Worm (Caenorhabditis elegans) whole organism, L3 larva: ENCODE data around the gene sas-6.

Experiments used
- R02D3.7 ChIP-seq: fragments of 150-350 bp; optimal IDR thresholded peaks from 2 replicates; lab custom pipeline; 2014; ENCODE audit warnings: missing biosample characterization, missing genetic modification characterization
- ZK546.5 ChIP-seq: sonication (generic microtip); optimal IDR thresholded peaks from 2 replicates; lab custom pipeline; 2017; ENCODE audit warnings: missing biosample characterization, missing genetic modification characterization
- aly-2 ChIP-seq: fragments of 150-350 bp; optimal IDR thresholded peaks from 2 replicates; lab custom pipeline; 2014; ENCODE audit warnings: missing biosample characterization, missing genetic modification characterization
- ama-1 ChIP-seq: fragments of 150-350 bp; optimal IDR thresholded peaks from 2 replicates; lab custom pipeline; 2018
- ceh-16 ChIP-seq: sonication (generic microtip); optimal IDR thresholded peaks from 2 replicates; lab custom pipeline; 2017; ENCODE audit warnings: missing biosample characterization, missing genetic modification characterization
- ceh-28 ChIP-seq: fragments of 150-350 bp; optimal IDR thresholded peaks from 2 replicates; lab custom pipeline; 2014; ENCODE audit warnings: missing biosample characterization, missing genetic modification reagents, missing genetic modification characterization
- ceh-82 ChIP-seq: fragments of 150-350 bp; optimal IDR thresholded peaks from 2 replicates; lab custom pipeline; 2014; ENCODE audit warnings: missing biosample characterization, missing genetic modification characterization
- ceh-9 ChIP-seq: sonication (generic microtip); optimal IDR thresholded peaks from 2 replicates; lab custom pipeline; 2018; ENCODE audit warnings: missing biosample characterization, missing genetic modification characterization
- daf-12 ChIP-seq: fragments of 150-350 bp; optimal IDR thresholded peaks from 2 replicates; lab custom pipeline; 2014; ENCODE audit warnings: missing biosample characterization, missing genetic modification reagents, missing genetic modification characterization
- egl-27 ChIP-seq: sonication (generic microtip); optimal IDR thresholded peaks from 4 replicates; lab custom pipeline; 2017; ENCODE audit warnings: missing biosample characterization, missing genetic modification reagents, missing genetic modification characterization
- egl-5 ChIP-seq: fragments of 150-350 bp; optimal IDR thresholded peaks from 2 replicates; lab custom pipeline; 2017; ENCODE audit warnings: missing biosample characterization, missing genetic modification reagents, missing genetic modification characterization, inconsistent platforms
- elt-1 ChIP-seq: fragments of 150-350 bp; optimal IDR thresholded peaks from 2 replicates; lab custom pipeline; 2014; ENCODE audit warnings: missing biosample characterization, missing genetic modification characterization
- elt-2 ChIP-seq: sonication (generic microtip); optimal IDR thresholded peaks from 2 replicates; lab custom pipeline; 2016; ENCODE audit warnings: missing genetic modification reagents, mild to moderate bottlenecking, missing genetic modification characterization, missing compliant biosample characterization
- elt-3 ChIP-seq, 3 experiments: fragments of 150-350 bp in 1 of 3; sonication (generic microtip) in 2 of 3; optimal IDR thresholded peaks; 2 replicates in 2 of 3; 4 replicates in 1 of 3; lab custom pipeline; 2014 to 2017; ENCODE audit warnings: missing biosample characterization in 3 of 3, missing genetic modification characterization in 3 of 3
- eor-1 ChIP-seq, 2 experiments: fragments of 150-350 bp; optimal IDR thresholded peaks; 2 replicates each; lab custom pipeline; 2014 to 2018; ENCODE audit warnings: missing biosample characterization in 2 of 2, missing genetic modification characterization in 2 of 2
- fkh-10 ChIP-seq: sonication (generic microtip); optimal IDR thresholded peaks from 2 replicates; lab custom pipeline; 2017; ENCODE audit warnings: missing biosample characterization, missing genetic modification reagents, missing genetic modification characterization
- fos-1 ChIP-seq: fragments of 150-350 bp; optimal IDR thresholded peaks from 2 replicates; lab custom pipeline; 2014; ENCODE audit warnings: missing biosample characterization, missing genetic modification characterization
- hmg-11 ChIP-seq: sonication (generic microtip); optimal IDR thresholded peaks from 2 replicates; lab custom pipeline; 2016; ENCODE audit warnings: missing genetic modification characterization, missing compliant biosample characterization
- jun-1 ChIP-seq: fragments of 150-350 bp; optimal IDR thresholded peaks from 2 replicates; lab custom pipeline; 2014; ENCODE audit warnings: missing biosample characterization, missing genetic modification reagents, missing genetic modification characterization
- lin-15B ChIP-seq: fragments of 150-350 bp; optimal IDR thresholded peaks from 2 replicates; lab custom pipeline; 2014; ENCODE audit warnings: missing biosample characterization, missing genetic modification characterization
- lin-39 ChIP-seq: fragments of 150-350 bp; optimal IDR thresholded peaks from 2 replicates; lab custom pipeline; 2018; ENCODE audit warnings: missing biosample characterization, missing genetic modification reagents, missing genetic modification characterization
- lsy-12 ChIP-seq: sonication (generic microtip); optimal IDR thresholded peaks from 2 replicates; lab custom pipeline; 2016; ENCODE audit warnings: mild to moderate bottlenecking, missing genetic modification characterization, missing compliant biosample characterization
- mdl-1 ChIP-seq: fragments of 150-350 bp; optimal IDR thresholded peaks from 2 replicates; lab custom pipeline; 2014; ENCODE audit warnings: missing biosample characterization, missing genetic modification characterization
- mml-1 ChIP-seq: fragments of 150-350 bp; sonication (generic microtip); optimal IDR thresholded peaks from 3 replicates; lab custom pipeline; 2014; ENCODE audit warnings: missing biosample characterization, missing genetic modification characterization
- nfya-1 ChIP-seq: sonication (generic microtip); optimal IDR thresholded peaks from 2 replicates; lab custom pipeline; 2017; ENCODE audit warnings: missing genetic modification characterization, mild to moderate bottlenecking, missing compliant biosample characterization, antibody characterized with exemption, moderate library complexity; ENCODE audit not compliant: insufficient read depth
- nhr-11 ChIP-seq: fragments of 150-350 bp; optimal IDR thresholded peaks from 2 replicates; lab custom pipeline; 2014; ENCODE audit warnings: missing biosample characterization, missing genetic modification characterization
- nhr-12 ChIP-seq: fragments of 150-350 bp; optimal IDR thresholded peaks from 2 replicates; lab custom pipeline; 2014; ENCODE audit warnings: missing biosample characterization, missing genetic modification characterization
- nhr-23 ChIP-seq: fragments of 150-350 bp; optimal IDR thresholded peaks from 2 replicates; lab custom pipeline; 2014; ENCODE audit warnings: missing biosample characterization, missing genetic modification reagents, missing genetic modification characterization
- nhr-237 ChIP-seq: fragments of 150-350 bp; optimal IDR thresholded peaks from 2 replicates; lab custom pipeline; 2014; ENCODE audit warnings: missing biosample characterization, missing genetic modification characterization
- nhr-25 ChIP-seq: sonication (generic microtip); optimal IDR thresholded peaks from 2 replicates; lab custom pipeline; 2017; ENCODE audit warnings: missing biosample characterization, missing genetic modification characterization
- nhr-67 ChIP-seq: fragments of 150-350 bp; optimal IDR thresholded peaks from 2 replicates; lab custom pipeline; 2014; ENCODE audit warnings: missing biosample characterization, missing genetic modification characterization
- nhr-76 ChIP-seq: fragments of 150-350 bp; sonication (generic microtip); optimal IDR thresholded peaks from 5 replicates; lab custom pipeline; 2014; ENCODE audit warnings: missing biosample characterization, missing genetic modification characterization
- nhr-77 ChIP-seq: fragments of 150-350 bp; optimal IDR thresholded peaks from 2 replicates; lab custom pipeline; 2014; ENCODE audit warnings: missing biosample characterization, missing genetic modification characterization
- pha-4 ChIP-seq: fragments of 150-350 bp; optimal IDR thresholded peaks from 2 replicates; lab custom pipeline; 2014; ENCODE audit warnings: missing biosample characterization, missing genetic modification reagents, missing genetic modification characterization
- pqm-1 ChIP-seq: fragments of 150-350 bp; optimal IDR thresholded peaks from 2 replicates; lab custom pipeline; 2017; ENCODE audit warnings: missing biosample characterization, missing genetic modification characterization, inconsistent platforms
- sea-2 ChIP-seq: fragments of 150-350 bp; sonication (generic microtip); optimal IDR thresholded peaks from 4 replicates; lab custom pipeline; 2014; ENCODE audit warnings: missing biosample characterization, missing genetic modification reagents, missing genetic modification characterization
- skn-1 ChIP-seq: fragments of 150-350 bp; optimal IDR thresholded peaks from 2 replicates; lab custom pipeline; 2014; ENCODE audit warnings: missing biosample characterization, missing genetic modification characterization
- snpc-4 ChIP-seq: fragments of 150-350 bp; optimal IDR thresholded peaks from 2 replicates; lab custom pipeline; 2014; ENCODE audit warnings: missing biosample characterization, missing genetic modification characterization
- tbx-2 ChIP-seq: sonication (generic microtip); optimal IDR thresholded peaks from 2 replicates; lab custom pipeline; 2016; ENCODE audit warnings: mild to moderate bottlenecking, missing genetic modification characterization, missing compliant biosample characterization
- unc-39 ChIP-seq: sonication (generic microtip); optimal IDR thresholded peaks from 4 replicates; lab custom pipeline; 2017; ENCODE audit warnings: missing biosample characterization, missing genetic modification characterization
- unc-62 ChIP-seq: fragments of 150-350 bp; sonication (generic microtip); optimal IDR thresholded peaks from 4 replicates; lab custom pipeline; 2014; ENCODE audit warnings: missing biosample characterization, missing genetic modification reagents, missing genetic modification characterization
- ztf-11 ChIP-seq: fragments of 150-350 bp; optimal IDR thresholded peaks from 2 replicates; lab custom pipeline; 2014; ENCODE audit warnings: missing biosample characterization, missing genetic modification characterization
- ztf-4 ChIP-seq: fragments of 150-350 bp; optimal IDR thresholded peaks from 2 replicates; lab custom pipeline; 2014; ENCODE audit warnings: missing biosample characterization, missing genetic modification characterization

sas-6 gene

ce11 chrIV:13827586-13827985, 39.1 kb upstream of the sas-6 start, which contains the start of gene rga-5:
Gene rga-5 (plus strand): TSS chrIV:13827886.
- TF ChIP-seq egl-5 (no peak), pqm-1 (tag; lab: Kevin White, UChicago) (no peak), lin-15B (no peak), daf-12 (tag; lab: Kevin White, UChicago) (no peak), nhr-76 (tag; lab: Kevin White, UChicago) (no peak), skn-1 (tag; lab: Kevin White, UChicago) (no peak), nhr-67 (tag; lab: Kevin White, UChicago) (no peak), ceh-9 (tag; lab: Kevin White, UChicago) (no peak), aly-2 (tag; lab: Kevin White, UChicago) (no peak), mdl-1 (no peak), sea-2 (no peak), jun-1 (tag; lab: Kevin White, UChicago) (no peak), nhr-77 (tag; lab: Kevin White, UChicago) (no peak), ztf-11 (tag; lab: Kevin White, UChicago) (no peak), elt-3 (tag; optimal IDR thresholded peaks at IDR 0.05; lab: Kevin White, UChicago) (no peak), snpc-4 (tag; lab: Kevin White, UChicago) (no peak), nhr-237 (tag; lab: Kevin White, UChicago) (no peak)

- TF ChIP-seq nhr-11 (tag; lab: Kevin White, UChicago) (no peak), fos-1 (no peak), ceh-28 (tag; lab: Kevin White, UChicago) (no peak), fkh-10 (no peak), snpc-4 (tag; lab: Kevin White, UChicago) (peak; percentile 6), pha-4 (tag; lab: Kevin White, UChicago) (peak; percentile 68), nhr-12 (no peak), ceh-82 (no peak), sea-2 (no peak), daf-12 (tag; lab: Kevin White, UChicago) (no peak), unc-62 (GFP tag; lab: Kevin White, UChicago) (no peak), skn-1 (tag; lab: Kevin White, UChicago) (peak; percentile 21), lin-39 (peak; percentile 17), elt-1 (no peak), ama-1 (lab: Kevin White, UChicago) (no peak), mdl-1 (no peak), ztf-4 (tag; lab: Kevin White, UChicago) (no peak), nfya-1 (tag; lab: Kevin White, UChicago) (peak; percentile 68), nhr-237 (tag; lab: Kevin White, UChicago) (no peak), lin-15B (peak; percentile 16), nhr-23 (tag; lab: Kevin White, UChicago) (no peak), eor-1 (tag; optimal IDR thresholded peaks at IDR 0.05; lab: Kevin White, UChicago) (no peak), egl-27 (no peak), ztf-11 (tag; lab: Kevin White, UChicago) (no peak), nhr-25 (tag; lab: Kevin White, UChicago) (no peak), mml-1 (tag; lab: Kevin White, UChicago) (no peak), aly-2 (tag; lab: Kevin White, UChicago) (no peak), nhr-67 (tag; lab: Kevin White, UChicago) (no peak), hmg-11 (tag; lab: Kevin White, UChicago) (peak; percentile 5), unc-39 (tag; lab: Kevin White, UChicago) (no peak), tbx-2 (tag; lab: Kevin White, UChicago) (no peak), elt-2 (tag; lab: Kevin White, UChicago) (peak; percentile 84), pqm-1 (tag; lab: Kevin White, UChicago) (peak; percentile 68), nhr-77 (tag; lab: Kevin White, UChicago) (no peak), ZK546.5 (tag; lab: Kevin White, UChicago) (no peak), R02D3.7 (tag; lab: Kevin White, UChicago) (no peak), jun-1 (tag; lab: Kevin White, UChicago) (no peak), ceh-16 (no peak), elt-3 (tag; optimal IDR thresholded peaks at IDR 0.05; lab: Kevin White, UChicago) (no peak), lsy-12 (no peak), egl-5 (peak; percentile 13)
Observed at ce11 chrIV:13826363-13826762, 37.8 kb upstream of the sas-6 start.
